Fruit fly (Drosophila melanogaster): ENCODE results near the gene CG15864.
A peak's percentile ranks its signal among the peaks of the same experiment; 100 is the strongest.

The CG15864 gene

DNA sequence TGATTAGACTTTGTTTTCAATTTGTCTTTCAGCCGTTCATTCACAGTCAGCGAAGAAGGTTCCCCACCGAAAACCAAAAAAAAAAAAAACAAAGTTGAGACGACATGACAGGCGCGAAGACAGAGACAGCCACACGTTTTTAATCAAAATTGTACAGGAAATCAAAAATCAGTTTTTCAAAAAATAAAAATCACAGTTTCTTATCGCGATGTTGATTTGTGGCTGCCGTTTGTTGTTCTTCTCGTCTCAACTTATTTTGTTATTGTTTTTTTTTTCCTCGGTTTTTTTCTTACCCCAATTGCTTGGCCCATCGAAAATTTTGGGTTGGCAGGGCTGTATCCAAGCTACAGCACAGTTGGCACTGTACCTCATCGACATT, 41.0 kb upstream of the CG15864 start:
- TF ChIP-seq CG32121 (GFP tag; IDR thresholded peaks at IDR 0.05): no peak

dm6 chr3R:8208378-8209021, 39.7 kb upstream of the CG15864 start:
- TF ChIP-seq CG9948 (tag; optimal IDR thresholded peaks at IDR 0.05) (no peak), rn (GFP tag; IDR thresholded peaks at IDR 0.05) (no peak), CG4496 (GFP tag; IDR thresholded peaks at IDR 0.05) (no peak), CG17806 (tag; optimal IDR thresholded peaks at IDR 0.05) (no peak), Snoo (tag; optimal IDR thresholded peaks at IDR 0.05) (no peak), Pif1B (GFP tag; optimal IDR thresholded peaks at IDR 0.05) (no peak), Ets98B (GFP tag; IDR thresholded peaks at IDR 0.05) (no peak), CG12605 (GFP tag; IDR thresholded peaks at IDR 0.05) (no peak)

DNA sequence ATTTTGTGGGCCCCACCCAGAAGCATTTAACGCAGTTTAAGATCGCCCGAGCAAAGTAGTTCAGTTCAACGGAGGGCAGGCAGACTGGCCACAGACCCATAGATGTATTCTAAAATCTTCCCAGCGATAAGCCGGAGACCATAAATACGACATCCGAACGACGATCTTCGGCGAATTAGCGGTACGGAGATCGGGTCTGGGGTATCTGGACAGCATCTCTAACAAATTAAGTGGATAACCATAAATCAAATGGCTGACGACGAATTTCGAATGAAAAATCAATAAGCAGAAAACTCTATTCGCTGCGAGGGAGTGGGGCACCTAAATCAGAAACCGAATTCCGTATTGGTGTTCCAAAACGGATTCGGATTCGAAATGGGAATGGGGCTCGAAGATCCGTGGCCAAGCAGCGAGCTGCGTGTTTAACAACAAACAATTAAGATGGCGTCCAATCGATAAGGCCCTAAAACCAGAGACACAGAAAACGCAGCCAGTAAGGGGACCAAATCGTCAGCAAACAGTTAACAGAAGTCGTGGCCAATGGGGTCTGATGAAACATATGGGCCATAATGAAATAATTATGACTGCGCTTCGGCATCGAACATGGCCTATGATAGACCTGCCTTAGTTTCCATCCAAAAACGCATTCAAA, 37.3 kb upstream of the CG15864 start:
- no peak for TF ChIP-seq CG10348 (GFP tag; IDR thresholded peaks at IDR 0.05)
- no peak for TF ChIP-seq CG8301 (tag; optimal IDR thresholded peaks at IDR 0.05)
- no peak for TF ChIP-seq CG32121 (GFP tag; IDR thresholded peaks at IDR 0.05)
- no peak for TF ChIP-seq CG4496 (GFP tag; IDR thresholded peaks at IDR 0.05)
- TF ChIP-seq fd96Ca (GFP tag; IDR thresholded peaks at IDR 0.05): no peak
- TF ChIP-seq EcR (GFP tag; optimal IDR thresholded peaks at IDR 0.05): no peak
- TF ChIP-seq CG15710 (tag; optimal IDR thresholded peaks at IDR 0.05): no peak
- no peak for TF ChIP-seq CG34367 (tag; optimal IDR thresholded peaks at IDR 0.05)
- TF ChIP-seq Ets98B (GFP tag; IDR thresholded peaks at IDR 0.05): no peak
- no peak for TF ChIP-seq Snoo (tag; optimal IDR thresholded peaks at IDR 0.05)
- no peak for TF ChIP-seq CG12605 (GFP tag; IDR thresholded peaks at IDR 0.05)
- TF ChIP-seq CG17806 (tag; optimal IDR thresholded peaks at IDR 0.05): no peak
- no peak for TF ChIP-seq CG13204 (GFP tag; optimal IDR thresholded peaks at IDR 0.05)

DNA sequence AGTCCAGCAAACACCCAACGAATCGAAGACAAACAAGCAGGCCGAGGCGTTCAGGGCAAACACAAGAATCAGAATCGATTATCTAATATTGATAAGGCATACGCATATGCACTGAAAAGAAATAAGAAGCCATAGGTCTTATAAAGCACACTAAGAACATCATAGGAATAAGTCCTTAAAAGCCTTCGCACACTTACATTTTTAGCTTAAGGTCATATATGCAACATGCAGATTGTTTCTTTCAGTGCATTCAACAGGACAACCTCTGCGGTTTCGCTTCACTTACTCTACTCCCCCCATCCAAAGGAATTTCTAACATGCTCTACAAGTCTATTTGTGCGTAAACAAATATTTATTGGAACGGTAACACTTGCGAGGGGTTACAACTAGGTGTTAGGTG, 35.6 kb upstream of the CG15864 start:
- no peak for TF ChIP-seq CG32121 (GFP tag; IDR thresholded peaks at IDR 0.05)
- no peak for TF ChIP-seq Pif1B (GFP tag; optimal IDR thresholded peaks at IDR 0.05)
- TF ChIP-seq Pif1A (GFP tag; optimal IDR thresholded peaks at IDR 0.05): no peak
- TF ChIP-seq CG13204 (GFP tag; optimal IDR thresholded peaks at IDR 0.05): no peak
- no peak for TF ChIP-seq CG9948 (tag; optimal IDR thresholded peaks at IDR 0.05)
- TF ChIP-seq rn (GFP tag; IDR thresholded peaks at IDR 0.05): no peak
- 0 out of 3 replicates have a peak, but pooled peaks have one; percentile 15 for TF ChIP-seq fd96Ca (GFP tag; IDR thresholded peaks at IDR 0.05)
- TF ChIP-seq CG8159 (tag; optimal IDR thresholded peaks at IDR 0.05): no peak

DNA sequence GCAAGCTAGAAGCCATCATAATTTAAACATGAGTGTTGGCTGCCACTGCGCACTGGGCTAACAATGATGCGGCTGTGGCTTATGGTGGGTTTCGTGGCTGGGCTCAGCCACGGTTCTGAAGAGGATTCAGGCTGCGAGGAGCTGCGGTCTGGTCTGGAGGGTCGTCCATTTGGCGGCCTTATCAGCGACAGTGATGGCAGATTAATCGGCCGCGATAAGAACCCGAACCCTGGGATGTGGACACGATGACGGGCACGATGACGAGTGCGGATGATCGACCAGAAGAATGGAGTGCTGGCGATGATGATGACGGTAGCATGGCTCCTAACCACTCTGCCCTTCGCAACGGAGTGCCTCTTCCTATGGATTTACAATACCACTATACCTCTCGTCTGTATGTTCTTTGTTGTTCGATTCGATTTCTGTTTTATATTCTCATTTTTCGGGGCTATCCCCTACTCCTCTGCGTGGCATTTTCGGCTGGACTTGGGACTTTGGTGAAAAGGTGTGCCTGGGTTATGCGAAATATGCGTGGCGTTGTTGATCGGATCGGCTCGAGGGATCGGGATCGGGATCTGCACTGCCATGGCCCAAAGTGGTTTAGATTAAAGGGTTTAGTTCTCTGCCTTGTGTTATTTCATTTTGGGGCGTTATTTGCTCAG, 32.6 kb upstream of the CG15864 start:
- no peak for TF ChIP-seq CG17806 (tag; optimal IDR thresholded peaks at IDR 0.05)
- TF ChIP-seq CG32121 (GFP tag; IDR thresholded peaks at IDR 0.05): no peak
- TF ChIP-seq D1 (tag; optimal IDR thresholded peaks at IDR 0.05): no peak
- TF ChIP-seq CG8301 (tag; optimal IDR thresholded peaks at IDR 0.05): no peak
- TF ChIP-seq Snoo (tag; optimal IDR thresholded peaks at IDR 0.05): no peak
- no peak for TF ChIP-seq CG8159 (tag; optimal IDR thresholded peaks at IDR 0.05)
- no peak for TF ChIP-seq EcR (GFP tag; optimal IDR thresholded peaks at IDR 0.05)
- TF ChIP-seq CG4496 (GFP tag; IDR thresholded peaks at IDR 0.05): no peak
- TF ChIP-seq CG9948 (tag; optimal IDR thresholded peaks at IDR 0.05): no peak
- no peak for TF ChIP-seq Pif1A (GFP tag; optimal IDR thresholded peaks at IDR 0.05)

dm6 chr3R:8217727-8218126, 30.5 kb upstream of the CG15864 start, which contains the start of gene CG7800:
TSS of gene CG7800 (plus strand) at chr3R:8217957.
- no peak for TF ChIP-seq CG13204 (GFP tag; optimal IDR thresholded peaks at IDR 0.05)
- no peak for TF ChIP-seq rn (GFP tag; IDR thresholded peaks at IDR 0.05)
- no peak for TF ChIP-seq CG9948 (tag; optimal IDR thresholded peaks at IDR 0.05)
- TF ChIP-seq Pif1A (GFP tag; optimal IDR thresholded peaks at IDR 0.05): no peak
- no peak for TF ChIP-seq Pif1B (GFP tag; optimal IDR thresholded peaks at IDR 0.05)
- no peak for TF ChIP-seq CG17806 (tag; optimal IDR thresholded peaks at IDR 0.05)
- no peak for TF ChIP-seq Ets98B (GFP tag; IDR thresholded peaks at IDR 0.05)
- no peak for TF ChIP-seq gl (tag; optimal IDR thresholded peaks at IDR 0.05)
- no peak for TF ChIP-seq fd96Ca (GFP tag; IDR thresholded peaks at IDR 0.05)
- TF ChIP-seq CG34367 (tag; optimal IDR thresholded peaks at IDR 0.05): no peak
- TF ChIP-seq Snoo (tag; optimal IDR thresholded peaks at IDR 0.05): no peak
- no peak for TF ChIP-seq EcR (GFP tag; optimal IDR thresholded peaks at IDR 0.05)
- no peak for TF ChIP-seq CG14655 (GFP tag; optimal IDR thresholded peaks at IDR 0.05)

dm6 chr3R:8219891-8220290, 28.3 kb upstream of the CG15864 start, which contains the start of gene CG18249:
TSS of gene CG18249 (plus strand) at chr3R:8220146.
- TF ChIP-seq CG32121 (GFP tag; IDR thresholded peaks at IDR 0.05) (no peak), CG15710 (tag; optimal IDR thresholded peaks at IDR 0.05) (no peak), Pif1A (GFP tag; optimal IDR thresholded peaks at IDR 0.05) (no peak), Ets98B (GFP tag; IDR thresholded peaks at IDR 0.05) (no peak), CG34367 (tag; optimal IDR thresholded peaks at IDR 0.05) (no peak), Snoo (tag; optimal IDR thresholded peaks at IDR 0.05) (no peak), CG14655 (GFP tag; optimal IDR thresholded peaks at IDR 0.05) (no peak), CG12605 (GFP tag; IDR thresholded peaks at IDR 0.05) (no peak), EcR (GFP tag; optimal IDR thresholded peaks at IDR 0.05) (no peak), CG8159 (tag; optimal IDR thresholded peaks at IDR 0.05) (no peak), CG9948 (tag; optimal IDR thresholded peaks at IDR 0.05) (no peak), CG17806 (tag; optimal IDR thresholded peaks at IDR 0.05) (no peak), gl (tag; optimal IDR thresholded peaks at IDR 0.05) (no peak), CG10348 (GFP tag; IDR thresholded peaks at IDR 0.05) (no peak), fd96Ca (GFP tag; IDR thresholded peaks at IDR 0.05) (no peak), rn (GFP tag; IDR thresholded peaks at IDR 0.05) (no peak), Pif1B (GFP tag; optimal IDR thresholded peaks at IDR 0.05) (no peak), D1 (tag; optimal IDR thresholded peaks at IDR 0.05) (no peak), CG8301 (tag; optimal IDR thresholded peaks at IDR 0.05) (no peak), CG13204 (GFP tag; optimal IDR thresholded peaks at IDR 0.05) (no peak)
